Worm (Caenorhabditis elegans) whole organism, L1 larva: Measurements from ENCODE around the gene kxd-1.

Experiments used
- C04F5.9 ChIP-seq: sonication (generic microtip); optimal IDR thresholded peaks from 2 replicates; lab custom pipeline; 2016; ENCODE audit warnings: missing genetic modification characterization, missing compliant biosample characterization
- C16A3.4 ChIP-seq: fragments of 150-350 bp; optimal IDR thresholded peaks from 2 replicates; lab custom pipeline; 2014; ENCODE audit warnings: missing biosample characterization, missing genetic modification characterization
- ets-5 ChIP-seq: fragments of 200-800 bp; sonication (Bioruptor generic); IDR thresholded peaks from 2 replicates; pipeline ENCODE4 v1.3.6; 2022; ENCODE audit warnings: missing genetic modification characterization, missing compliant biosample characterization
- fkh-10 ChIP-seq: sonication (generic microtip); optimal IDR thresholded peaks from 2 replicates; lab custom pipeline; 2017; ENCODE audit warnings: missing biosample characterization, missing genetic modification reagents, missing genetic modification characterization
- grh-1 ChIP-seq: fragments of 200-800 bp; sonication (Bioruptor generic); IDR thresholded peaks from 2 replicates; pipeline ENCODE4 v1.3.6; 2022; ENCODE audit warnings: missing genetic modification reagents, missing genetic modification characterization, missing compliant biosample characterization
- jun-1 ChIP-seq: fragments of 150-350 bp; optimal IDR thresholded peaks from 2 replicates; lab custom pipeline; 2014; ENCODE audit warnings: missing biosample characterization, missing genetic modification reagents, missing genetic modification characterization
- nhr-11 ChIP-seq: fragments of 150-350 bp; optimal IDR thresholded peaks from 2 replicates; lab custom pipeline; 2014; ENCODE audit warnings: missing biosample characterization, missing genetic modification characterization
- nhr-28 ChIP-seq: fragments of 150-350 bp; optimal IDR thresholded peaks from 2 replicates; lab custom pipeline; 2014; ENCODE audit warnings: missing biosample characterization, missing genetic modification characterization
- nhr-76 ChIP-seq: sonication (generic microtip); optimal IDR thresholded peaks from 2 replicates; lab custom pipeline; 2017; ENCODE audit warnings: missing biosample characterization, missing genetic modification characterization
- nhr-90 ChIP-seq: sonication (generic microtip); optimal IDR thresholded peaks from 2 replicates; lab custom pipeline; 2016; ENCODE audit warnings: mild to moderate bottlenecking, missing genetic modification characterization, missing compliant biosample characterization; ENCODE audit not compliant: poor library complexity
- snpc-4 ChIP-seq: fragments of 150-350 bp; optimal IDR thresholded peaks from 2 replicates; lab custom pipeline; 2014; ENCODE audit warnings: missing biosample characterization, missing genetic modification characterization
- sptf-1 ChIP-seq: fragments of 150-350 bp; optimal IDR thresholded peaks from 2 replicates; lab custom pipeline; 2014; ENCODE audit warnings: missing biosample characterization, missing genetic modification characterization
- tbx-2 ChIP-seq: sonication (generic microtip); optimal IDR thresholded peaks from 2 replicates; lab custom pipeline; 2016; ENCODE audit warnings: missing genetic modification characterization, missing compliant biosample characterization

- peak; percentile 89 for TF ChIP-seq jun-1 (tag; lab: Kevin White, UChicago)
- TF ChIP-seq C16A3.4: peak; percentile 95
- peak; percentile 87 for TF ChIP-seq grh-1
- peak; percentile 10 for TF ChIP-seq nhr-11 (tag; lab: Kevin White, UChicago)
- peak; percentile 62 for TF ChIP-seq snpc-4 (tag; lab: Kevin White, UChicago)
- TF ChIP-seq nhr-76 (tag; lab: Kevin White, UChicago): no peak
- TF ChIP-seq ets-5: no peak
- peak; percentile 92 for TF ChIP-seq nhr-90
- peak; percentile 22 for TF ChIP-seq C04F5.9 (tag; lab: Kevin White, UChicago)
- TF ChIP-seq nhr-28: no peak
- TF ChIP-seq fkh-10 (GFP tag; lab: Kevin White, UChicago): peak; percentile 44
- TF ChIP-seq tbx-2 (tag; lab: Kevin White, UChicago): peak; percentile 91
- TF ChIP-seq sptf-1 (tag; lab: Kevin White, UChicago): no peak
Observed at ce11 chrV:7196498-7196966, 24.7 kb upstream of the kxd-1 start, which contains the start of gene F09G2.2.
